Worm (Caenorhabditis elegans): Measurements from ENCODE around the gene F54E12.2.
A peak's percentile ranks its signal among the peaks of the same experiment; 100 is the strongest.

F54E12.2 gene

ce11 chrIV:11363806-11364562 is 27.0 kb upstream of the F54E12.2 start:
- TF ChIP-seq crh-2 (tag; optimal IDR thresholded peaks at IDR 0.05): peak; percentile 6
- no peak for TF ChIP-seq sma-9 (GFP tag; optimal IDR thresholded peaks at IDR 0.05)
- TF ChIP-seq sma-9 (tag; optimal IDR thresholded peaks at IDR 0.05): no peak
- TF ChIP-seq lsy-2 (tag; optimal IDR thresholded peaks at IDR 0.05): peak in 1 of 2 experiments; percentile 34
- TF ChIP-seq F13H6.1 (tag; optimal IDR thresholded peaks at IDR 0.05): no peak
- TF ChIP-seq mbf-1 (tag; optimal IDR thresholded peaks at IDR 0.05): no peak
- peak; percentile 40 for TF ChIP-seq fos-1 (tag; optimal IDR thresholded peaks at IDR 0.05)
- peak; percentile 29 for TF ChIP-seq nhr-129 (tag; optimal IDR thresholded peaks at IDR 0.05)
- TF ChIP-seq C34F6.9 (tag; optimal IDR thresholded peaks at IDR 0.05): peak; percentile 43
- TF ChIP-seq gmeb-1 (tag; optimal IDR thresholded peaks at IDR 0.05): no peak
- TF ChIP-seq unc-55 (GFP tag; optimal IDR thresholded peaks at IDR 0.05): peak; percentile 28

DNA sequence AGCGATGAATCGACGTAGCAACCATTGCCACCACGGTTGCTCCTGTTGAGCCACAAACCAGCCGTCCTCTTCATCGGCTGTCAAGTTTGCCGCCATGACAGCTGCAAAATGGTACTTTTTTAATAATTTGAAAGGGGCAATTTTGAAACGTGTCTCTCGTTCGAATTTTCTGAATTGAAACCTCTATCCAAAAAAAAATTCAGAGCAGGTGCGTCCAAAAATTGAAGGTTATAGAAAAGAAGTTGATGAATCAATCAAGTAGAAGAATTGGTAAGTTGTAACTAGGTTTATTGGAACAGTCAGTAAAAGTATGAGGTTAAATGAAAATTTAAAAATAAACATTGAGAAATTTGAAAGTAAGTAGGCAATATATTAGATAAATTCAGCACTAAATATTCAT is 24.4 kb upstream of the F54E12.2 start, which contains the start of gene T01G1.4:
T01G1.4 (minus strand) TSS at position 101 of the 400 bp plus-strand sequence.
- TF ChIP-seq ama-1 (optimal IDR thresholded peaks at IDR 0.05) (no peak), sma-3 (GFP tag; optimal IDR thresholded peaks at IDR 0.05) (no peak), lin-39 (tag; optimal IDR thresholded peaks at IDR 0.05) (no peak), lsy-2 (tag; optimal IDR thresholded peaks at IDR 0.05) (no peak), lin-11 (tag; optimal IDR thresholded peaks at IDR 0.05) (no peak), nhr-11 (tag; optimal IDR thresholded peaks at IDR 0.05) (no peak), R02D3.7 (tag; optimal IDR thresholded peaks at IDR 0.05) (no peak), ztf-4 (tag; optimal IDR thresholded peaks at IDR 0.05) (no peak), F13H6.1 (tag; optimal IDR thresholded peaks at IDR 0.05) (no peak), nhr-12 (tag; optimal IDR thresholded peaks at IDR 0.05) (no peak)

- no peak for TF ChIP-seq nhr-21 (tag; optimal IDR thresholded peaks at IDR 0.05)
- TF ChIP-seq dmd-4 (tag; optimal IDR thresholded peaks at IDR 0.05): no peak
- TF ChIP-seq sma-3 (GFP tag; optimal IDR thresholded peaks at IDR 0.05): no peak
- TF ChIP-seq nhr-12 (tag; optimal IDR thresholded peaks at IDR 0.05): no peak
- no peak for TF ChIP-seq elt-1 (tag; optimal IDR thresholded peaks at IDR 0.05)
- no peak for TF ChIP-seq lin-11 (tag; optimal IDR thresholded peaks at IDR 0.05)
- no peak for TF ChIP-seq unc-39 (tag; optimal IDR thresholded peaks at IDR 0.05)
- TF ChIP-seq aly-2 (tag; optimal IDR thresholded peaks at IDR 0.05): no peak
- no peak for TF ChIP-seq egl-27 (tag; optimal IDR thresholded peaks at IDR 0.05)
- TF ChIP-seq alr-1 (tag; optimal IDR thresholded peaks at IDR 0.05): no peak
- TF ChIP-seq sem-4 (tag; optimal IDR thresholded peaks at IDR 0.05): no peak
- no peak for TF ChIP-seq ceh-16 (tag; optimal IDR thresholded peaks at IDR 0.05)
- no peak for TF ChIP-seq mbf-1 (tag; optimal IDR thresholded peaks at IDR 0.05)
- TF ChIP-seq snpc-4 (tag; optimal IDR thresholded peaks at IDR 0.05): no peak
- TF ChIP-seq lin-39 (tag; optimal IDR thresholded peaks at IDR 0.05): no peak
- no peak for TF ChIP-seq elt-3 (tag; optimal IDR thresholded peaks at IDR 0.05)
- no peak for TF ChIP-seq nhr-25 (tag; optimal IDR thresholded peaks at IDR 0.05)
These were observed 22.8 kb upstream of the F54E12.2 start, which contains the start of gene klp-12 for ce11 chrIV:11359769-11360168. Gene klp-12, minus strand, starts transcription at chrIV:11359869.

DNA sequence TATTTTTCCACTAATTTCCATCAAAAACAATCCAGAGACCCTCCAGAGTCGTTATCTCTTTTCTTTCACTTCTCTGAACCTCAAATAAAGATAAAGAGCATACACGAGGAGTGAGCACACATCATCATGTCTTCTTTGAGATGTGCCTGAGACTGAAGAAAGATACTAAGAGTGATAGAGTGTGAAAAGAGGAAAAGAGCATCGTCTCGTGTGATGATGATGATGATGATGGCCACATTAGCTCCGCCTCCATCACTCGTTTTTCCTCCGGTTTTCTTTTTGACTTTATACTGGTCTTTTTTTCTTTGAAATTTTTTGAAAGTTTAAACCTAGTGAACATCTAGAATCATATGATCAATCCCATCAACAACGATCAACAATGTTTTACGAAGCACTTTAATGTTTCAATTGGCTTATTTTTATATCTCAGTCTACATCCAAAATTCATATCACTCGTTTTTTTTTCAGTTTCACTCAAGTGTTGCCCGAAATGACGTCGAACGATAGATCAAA is 17.0 kb upstream of the F54E12.2 start, which contains the start of gene T01G1.2:
T01G1.2 (plus strand) TSS at position 463 of the 513 bp plus-strand sequence.
- TF ChIP-seq egl-27 (tag; optimal IDR thresholded peaks at IDR 0.05) (no peak), lsy-2 (tag; optimal IDR thresholded peaks at IDR 0.05) (peak in 1 of 2 experiments; percentile 60), ztf-4 (tag; optimal IDR thresholded peaks at IDR 0.05) (peak; percentile 60), nhr-6 (tag; optimal IDR thresholded peaks at IDR 0.05) (no peak), nhr-129 (tag; optimal IDR thresholded peaks at IDR 0.05) (peak; percentile 76), sem-4 (tag; optimal IDR thresholded peaks at IDR 0.05) (peak; percentile 68), C34F6.9 (tag; optimal IDR thresholded peaks at IDR 0.05) (peak; percentile 60), fos-1 (tag; optimal IDR thresholded peaks at IDR 0.05) (no peak), crh-2 (tag; optimal IDR thresholded peaks at IDR 0.05) (peak; percentile 32), gmeb-1 (tag; optimal IDR thresholded peaks at IDR 0.05) (no peak), F13H6.1 (tag; optimal IDR thresholded peaks at IDR 0.05) (peak; percentile 33), nhr-12 (tag; optimal IDR thresholded peaks at IDR 0.05) (no peak), unc-55 (GFP tag; optimal IDR thresholded peaks at IDR 0.05) (peak; percentile 11), mdl-1 (tag; optimal IDR thresholded peaks at IDR 0.05) (peak; percentile 37 to 39), sma-9 (GFP tag; optimal IDR thresholded peaks at IDR 0.05) (peak; percentile 24), sma-9 (tag; optimal IDR thresholded peaks at IDR 0.05) (no peak)
